ENCODE assay signal across 1 fruit fly cellular context in the genomic region with DNA sequence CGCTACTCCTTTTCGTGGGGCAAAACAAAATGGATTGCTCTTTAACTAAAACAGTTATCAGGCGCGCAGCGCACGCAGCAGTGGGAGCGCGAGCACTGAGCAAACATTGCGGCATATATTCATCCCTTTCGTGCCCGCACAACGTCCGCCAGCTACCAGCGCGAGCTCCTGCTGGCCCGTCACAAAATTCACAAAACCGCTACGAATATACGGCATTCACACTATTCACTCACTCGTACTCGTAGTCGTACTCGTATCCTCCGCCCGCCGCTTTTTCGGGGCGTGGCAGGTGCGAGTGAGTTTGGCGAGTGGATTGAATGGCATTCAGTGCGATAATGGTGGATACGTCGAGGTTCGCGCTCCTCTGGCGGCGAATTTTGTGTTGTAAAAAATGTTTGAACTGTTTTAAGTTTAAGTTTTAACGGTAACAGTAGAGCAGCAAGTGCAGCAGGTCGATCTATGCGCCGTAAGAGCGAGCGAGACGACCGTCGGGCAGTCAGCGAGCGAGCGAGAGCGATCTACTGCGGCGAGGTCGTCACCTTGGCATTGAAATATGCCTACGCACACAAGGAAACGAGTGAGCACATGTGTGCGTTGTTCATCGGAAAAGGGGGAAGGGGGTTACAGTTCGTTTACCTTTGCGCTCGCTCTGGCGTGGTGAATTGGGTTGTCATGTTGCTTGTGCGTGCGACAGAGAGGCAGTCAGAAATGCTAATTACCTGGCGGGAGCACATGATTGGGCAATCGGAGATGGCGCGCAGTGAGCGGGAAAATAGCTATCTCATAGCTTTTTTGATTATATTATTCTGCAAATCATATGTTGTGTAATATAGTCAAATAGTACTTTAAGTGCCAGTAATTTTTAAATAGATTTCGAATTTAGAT.
TF ChIP-seq lines count a peak whose summit lies in the region.

No protein-coding gene starts in this region.

TF ChIP-seq in whole organism, embryonic, 481 proteins besides CTCF, POLR2A, EP300 and RAD21 (continued from another document):
- TF ChIP-seq CG2199 (GFP tag; IDR thresholded peaks at IDR 0.05; lab: Robert Waterston, UW): no peak
- peak; percentile 94 for TF ChIP-seq CG8478 (optimal IDR thresholded peaks at IDR 0.05; lab: Kevin White, UChicago)
- no peak for TF ChIP-seq dimm (GFP tag; IDR thresholded peaks at IDR 0.05; lab: Robert Waterston, UW)
- peak; percentile 18 for TF ChIP-seq zfh2 (GFP tag; optimal IDR thresholded peaks at IDR 0.05; lab: Kevin White, UChicago)
- TF ChIP-seq D (optimal IDR thresholded peaks at IDR 0.05; lab: Kevin White, UChicago): peak; percentile 91
- peak; percentile 16 for TF ChIP-seq D (GFP tag; optimal IDR thresholded peaks at IDR 0.05; lab: Kevin White, UChicago)
- TF ChIP-seq eve (GFP tag; optimal IDR thresholded peaks at IDR 0.05; lab: Kevin White, UChicago): no peak
- TF ChIP-seq yki (optimal IDR thresholded peaks at IDR 0.05; lab: Kevin White, UChicago): no peak
- no peak for TF ChIP-seq CG11085 (GFP tag; IDR thresholded peaks at IDR 0.05; lab: Robert Waterston, UW)
